Worm (Caenorhabditis elegans): ENCODE data around the gene T07D4.5.

DNA sequence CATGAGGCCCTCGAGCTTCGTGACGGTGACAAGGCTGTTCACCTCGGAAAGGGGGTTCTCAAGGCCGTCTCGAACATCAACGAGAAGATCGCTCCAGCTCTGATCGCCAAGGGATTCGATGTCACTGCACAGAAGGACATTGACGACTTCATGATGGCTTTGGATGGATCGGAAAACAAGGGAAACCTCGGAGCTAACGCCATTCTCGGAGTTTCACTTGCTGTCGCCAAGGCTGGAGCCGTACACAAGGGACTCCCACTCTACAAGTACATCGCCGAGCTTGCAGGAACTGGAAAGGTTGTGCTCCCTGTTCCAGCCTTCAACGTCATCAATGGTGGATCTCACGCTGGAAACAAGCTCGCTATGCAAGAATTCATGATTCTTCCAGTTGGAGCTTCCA is 48.3 kb upstream of the T07D4.5 start:
- TF ChIP-seq T07F8.4 (tag; optimal IDR thresholded peaks at IDR 0.05) (no peak), efl-1 (GFP tag; optimal IDR thresholded peaks at IDR 0.05) (no peak), unc-130 (GFP tag; optimal IDR thresholded peaks at IDR 0.05) (no peak), hsf-1 (GFP tag; IDR thresholded peaks at IDR 0.05) (0 out of 2 replicates have a peak, but pooled peaks have one; percentile 7), ceh-79 (tag; optimal IDR thresholded peaks at IDR 0.05) (no peak), F49E8.2 (tag; optimal IDR thresholded peaks at IDR 0.05; ENCODE audit: insufficient read depth) (no peak), ztf-22 (GFP tag; optimal IDR thresholded peaks at IDR 0.05) (no peak), nfyb-1 (GFP tag; IDR thresholded peaks at IDR 0.05) (no peak), lin-40 (tag; optimal IDR thresholded peaks at IDR 0.05) (no peak), mcd-1 (GFP tag; IDR thresholded peaks at IDR 0.05) (no peak), F55B11.4 (tag; optimal IDR thresholded peaks at IDR 0.05; ENCODE audit: borderline replicate concordance, insufficient read depth) (no peak), lir-1 (GFP tag; conservative IDR thresholded peaks at IDR 0.05) (no peak)

All from whole organism, young adult.